Worm (Caenorhabditis elegans): Measurements from ENCODE around the gene piki-1.

- TF ChIP-seq gmeb-1 (tag; optimal IDR thresholded peaks at IDR 0.05) (no peak), ama-1 (optimal IDR thresholded peaks at IDR 0.05) (no peak), snpc-4 (tag; optimal IDR thresholded peaks at IDR 0.05) (no peak)
Observed at ce11 chrX:15233684-15234083, 12.5 kb downstream of the piki-1 start.

Data from whole organism, L2 larva.